Fruit fly (Drosophila melanogaster): Measurements from ENCODE around the gene CG9536.

CG9536 gene

dm6 chr2L:6488676-6489140, 11.9 kb upstream of the CG9536 start, which contains the start of the genes KFase and epsilonCOP (continued):
- TF ChIP-seq PHDP (tag; optimal IDR thresholded peaks at IDR 0.05), result peak; percentile 60
- TF ChIP-seq Usf (GFP tag; optimal IDR thresholded peaks at IDR 0.05), result no peak
- no peak for TF ChIP-seq wek (GFP tag; optimal IDR thresholded peaks at IDR 0.05)
- peak; percentile 68 for TF ChIP-seq exex (tag; optimal IDR thresholded peaks at IDR 0.05)
- no peak for TF ChIP-seq pfk (GFP tag; optimal IDR thresholded peaks at IDR 0.05)
- TF ChIP-seq seq (GFP tag; IDR thresholded peaks at IDR 0.05), result no peak
- peak; percentile 68 for TF ChIP-seq CG16813 (GFP tag; IDR thresholded peaks at IDR 0.05; ENCODE audit: partially characterized antibody)
- TF ChIP-seq NC2β (GFP tag; optimal IDR thresholded peaks at IDR 0.05), result peak; percentile 71
- TF ChIP-seq CG11247 (GFP tag; IDR thresholded peaks at IDR 0.05), result 0 out of 2 replicates have a peak, but pooled peaks have one; percentile 23
- peak; percentile 53 for TF ChIP-seq CG8388 (GFP tag; optimal IDR thresholded peaks at IDR 0.05)
- peak; percentile 14 for TF ChIP-seq az2 (GFP tag; optimal IDR thresholded peaks at IDR 0.05)
- TF ChIP-seq sc (optimal IDR thresholded peaks at IDR 0.05), result no peak
- TF ChIP-seq sc (GFP tag; optimal IDR thresholded peaks at IDR 0.05), result peak; percentile 15
- TF ChIP-seq pros (GFP tag; optimal IDR thresholded peaks at IDR 0.05), result no peak
- TF ChIP-seq bowl (GFP tag; IDR thresholded peaks at IDR 0.05), result no peak
- TF ChIP-seq CG3995 (GFP tag; optimal IDR thresholded peaks at IDR 0.05), result peak; percentile 53
- peak; percentile 62 for TF ChIP-seq lbe (GFP tag; optimal IDR thresholded peaks at IDR 0.05)
- no peak for TF ChIP-seq tll (GFP tag; optimal IDR thresholded peaks at IDR 0.05)
- no peak for TF ChIP-seq stc (GFP tag; IDR thresholded peaks at IDR 0.05)
- peak; percentile 63 for TF ChIP-seq CG2678 (tag; optimal IDR thresholded peaks at IDR 0.05)
- TF ChIP-seq CG34422 (GFP tag; IDR thresholded peaks at IDR 0.05), result 0 out of 3 replicates have a peak, but pooled peaks have one; percentile 28
- peak; percentile 70 for TF ChIP-seq chn (GFP tag; optimal IDR thresholded peaks at IDR 0.05)
- TF ChIP-seq Gsc (GFP tag; IDR thresholded peaks at IDR 0.05), result no peak
- TF ChIP-seq maf-S (GFP tag; optimal IDR thresholded peaks at IDR 0.05), result peak; percentile 52
- peak; percentile 23; the same call in 1 of the 2 replicates for TF ChIP-seq al (GFP tag; IDR thresholded peaks at IDR 0.05)
- no peak for TF ChIP-seq p53 (GFP tag; optimal IDR thresholded peaks at IDR 0.05)
- no peak for TF ChIP-seq ftz-f1 (GFP tag; optimal IDR thresholded peaks at IDR 0.05)
- TF ChIP-seq CG15601 (tag; optimal IDR thresholded peaks at IDR 0.05), result peak; percentile 49
- no peak for TF ChIP-seq Nf-YA (GFP tag; IDR thresholded peaks at IDR 0.05)
- no peak for TF ChIP-seq btn (GFP tag; optimal IDR thresholded peaks at IDR 0.05)

dm6 chr2L:6481310-6481738, 4.5 kb upstream of the CG9536 start:
- TF ChIP-seq CG6254 (GFP tag; optimal IDR thresholded peaks at IDR 0.05) (peak; percentile 10), nau (GFP tag; optimal IDR thresholded peaks at IDR 0.05) (no peak), slbo (GFP tag; IDR thresholded peaks at IDR 0.05) (peak; percentile 16; the same call in 1 of the 2 replicates), unc-4 (GFP tag; IDR thresholded peaks at IDR 0.05; ENCODE audit: partially characterized antibody) (peak; percentile 47), CG2120 (GFP tag; optimal IDR thresholded peaks at IDR 0.05) (peak; percentile 16), Dref (GFP tag; IDR thresholded peaks at IDR 0.05) (peak; percentile 38; the same call in 1 of the 2 replicates), vvl (GFP tag; IDR thresholded peaks at IDR 0.05) (peak; percentile 51), chm (GFP tag; IDR thresholded peaks at IDR 0.05) (peak; percentile 11; the same call in 1 of the 2 replicates), scrt (GFP tag; optimal IDR thresholded peaks at IDR 0.05) (peak; percentile 15), Deaf1 (tag; optimal IDR thresholded peaks at IDR 0.05) (peak; percentile 79), trem (tag; optimal IDR thresholded peaks at IDR 0.05) (no peak), CG32532 (GFP tag; IDR thresholded peaks at IDR 0.05) (peak; percentile 33; the same call in 1 of the 2 replicates), Trl (optimal IDR thresholded peaks at IDR 0.05) (peak in 1 of 2 experiments; percentile 39), Trl (GFP tag; optimal IDR thresholded peaks at IDR 0.05) (no peak), CG13894 (tag; optimal IDR thresholded peaks at IDR 0.05) (peak; percentile 63), CG42726 (GFP tag; IDR thresholded peaks at IDR 0.05; ENCODE audit: partially characterized antibody) (0 out of 2 replicates have a peak, but pooled peaks have one; percentile 55), HmgD (GFP tag; optimal IDR thresholded peaks at IDR 0.05) (peak; percentile 28), MESR4 (GFP tag; optimal IDR thresholded peaks at IDR 0.05) (peak; percentile 9), lab (GFP tag; optimal IDR thresholded peaks at IDR 0.05) (peak; percentile 62), CG12659 (GFP tag; optimal IDR thresholded peaks at IDR 0.05) (peak; percentile 17), ci (GFP tag; IDR thresholded peaks at IDR 0.05) (peak; percentile 81), fd64A (GFP tag; optimal IDR thresholded peaks at IDR 0.05) (peak; percentile 46)
